Fruit fly (Drosophila melanogaster): ENCODE data around the gene eRF1.

Gene eRF1

dm6 chr3L:20398243-20399222 is 50.4 kb downstream of the eRF1 start (continued):
- 0 out of 2 replicates have a peak, but pooled peaks have one; percentile 39 for TF ChIP-seq Nf-YA (GFP tag; IDR thresholded peaks at IDR 0.05)
- peak in 1 of 2 experiments; percentile 12 for TF ChIP-seq insv (GFP tag; optimal IDR thresholded peaks at IDR 0.05)
- TF ChIP-seq CG13287 (GFP tag; IDR thresholded peaks at IDR 0.05; ENCODE audit: partially characterized antibody): peak; percentile 18; the same call in 1 of the 2 replicates
- peak; percentile 66 for TF ChIP-seq Jarid2 (GFP tag; optimal IDR thresholded peaks at IDR 0.05)
- peak; percentile 90 for TF ChIP-seq CG1233 (GFP tag; optimal IDR thresholded peaks at IDR 0.05)
- TF ChIP-seq Dref (GFP tag; IDR thresholded peaks at IDR 0.05): no peak
- TF ChIP-seq GATAe (GFP tag; conservative IDR thresholded peaks at IDR 0.05): 0 out of 2 replicates have a peak, but pooled peaks have one; percentile 11
- TF ChIP-seq lbe (GFP tag; optimal IDR thresholded peaks at IDR 0.05): peak; percentile 30
- TF ChIP-seq row (GFP tag; IDR thresholded peaks at IDR 0.05): peak; percentile 82
- peak in 1 of 2 experiments; percentile 93 for TF ChIP-seq Hr78 (GFP tag; optimal IDR thresholded peaks at IDR 0.05)
- no peak for TF ChIP-seq CkIIα-i1 (GFP tag; IDR thresholded peaks at IDR 0.05)
- peak; percentile 33 for TF ChIP-seq Sry-β (GFP tag; optimal IDR thresholded peaks at IDR 0.05)
- TF ChIP-seq C15 (GFP tag; IDR thresholded peaks at IDR 0.05): 0 out of 3 replicates have a peak, but pooled peaks have one; percentile 51
- peak; percentile 91 for TF ChIP-seq grau (tag; optimal IDR thresholded peaks at IDR 0.05)
- peak; percentile 75 for TF ChIP-seq CG12299 (tag; optimal IDR thresholded peaks at IDR 0.05)
- peak; percentile 90 for TF ChIP-seq CG2120 (GFP tag; optimal IDR thresholded peaks at IDR 0.05)
- peak; percentile 77 for TF ChIP-seq mam (GFP tag; optimal IDR thresholded peaks at IDR 0.05)
- TF ChIP-seq CG12104 (GFP tag; optimal IDR thresholded peaks at IDR 0.05): peak; percentile 81
- peak; percentile 84 for TF ChIP-seq D19A (tag; optimal IDR thresholded peaks at IDR 0.05)
- peak; percentile 62 for TF ChIP-seq CG7357 (GFP tag; IDR thresholded peaks at IDR 0.05)
- TF ChIP-seq en (GFP tag; optimal IDR thresholded peaks at IDR 0.05): peak; percentile 2
- TF ChIP-seq CG12155 (GFP tag; optimal IDR thresholded peaks at IDR 0.05): peak; percentile 74
- TF ChIP-seq CG17186 (GFP tag; optimal IDR thresholded peaks at IDR 0.05): peak; percentile 26
- TF ChIP-seq otp (GFP tag; IDR thresholded peaks at IDR 0.05): 0 out of 3 replicates have a peak, but pooled peaks have one; percentile 27
- peak; percentile 42 for TF ChIP-seq Spps (tag; optimal IDR thresholded peaks at IDR 0.05)
- peak; percentile 66 for TF ChIP-seq sd (tag; optimal IDR thresholded peaks at IDR 0.05)
- TF ChIP-seq CG13296 (GFP tag; optimal IDR thresholded peaks at IDR 0.05): peak; percentile 86
- TF ChIP-seq CG17802 (tag; optimal IDR thresholded peaks at IDR 0.05): peak; percentile 56
- no peak for TF ChIP-seq Dfd (GFP tag; optimal IDR thresholded peaks at IDR 0.05)
- TF ChIP-seq nau (GFP tag; optimal IDR thresholded peaks at IDR 0.05): peak; percentile 81
- peak; percentile 89 for TF ChIP-seq CG3281 (GFP tag; optimal IDR thresholded peaks at IDR 0.05)
- TF ChIP-seq ara (GFP tag; IDR thresholded peaks at IDR 0.05): no peak
- peak; percentile 44 for TF ChIP-seq repo (GFP tag; optimal IDR thresholded peaks at IDR 0.05)
- TF ChIP-seq CG9727 (GFP tag; optimal IDR thresholded peaks at IDR 0.05): peak; percentile 78
- peak; percentile 59 for TF ChIP-seq Oaz (GFP tag; IDR thresholded peaks at IDR 0.05)
- TF ChIP-seq CG14965 (GFP tag; optimal IDR thresholded peaks at IDR 0.05; ENCODE audit: borderline replicate concordance): peak; percentile 38
- peak; percentile 91 for TF ChIP-seq phol (tag; optimal IDR thresholded peaks at IDR 0.05)
- peak; percentile 3 for TF ChIP-seq ERR (GFP tag; optimal IDR thresholded peaks at IDR 0.05)
- peak; percentile 79 for TF ChIP-seq CG14441 (GFP tag; IDR thresholded peaks at IDR 0.05)
- TF ChIP-seq Chrac-16 (GFP tag; optimal IDR thresholded peaks at IDR 0.05): peak; percentile 71
- TF ChIP-seq gsb (GFP tag; IDR thresholded peaks at IDR 0.05): peak; percentile 73
- TF ChIP-seq gt (GFP tag; IDR thresholded peaks at IDR 0.05): no peak
- TF ChIP-seq Gug (GFP tag; IDR thresholded peaks at IDR 0.05): peak; percentile 60; the same call in 3 of the 4 replicates
- TF ChIP-seq Side (GFP tag; optimal IDR thresholded peaks at IDR 0.05): peak; percentile 55
- peak; percentile 80 for TF ChIP-seq Rfx (GFP tag; IDR thresholded peaks at IDR 0.05)
- TF ChIP-seq ash1 (GFP tag; optimal IDR thresholded peaks at IDR 0.05): no peak
- TF ChIP-seq toy (GFP tag; IDR thresholded peaks at IDR 0.05): no peak
- TF ChIP-seq CG11247 (GFP tag; IDR thresholded peaks at IDR 0.05): 0 out of 2 replicates have a peak, but pooled peaks have one; percentile 28

Data from whole organism, embryonic.